Fruit fly (Drosophila melanogaster) Kc167 (cell line): ENCODE data around the gene Best1.

Experiments
- Myc ChIP-seq: fragments of >200 bp; optimal IDR thresholded peaks from 2 replicates; lab custom pipeline; 2017; ENCODE audit warnings: missing external identifiers
- Sin3A ChIP-seq: fragments of >200 bp; optimal IDR thresholded peaks from 2 replicates; lab custom pipeline; 2018; ENCODE audit warnings: missing external identifiers
- h ChIP-seq: fragments of >200 bp; optimal IDR thresholded peaks from 3 replicates; lab custom pipeline; 2018; ENCODE audit warnings: missing external identifiers
- insv ChIP-seq: fragments of >200 bp; optimal IDR thresholded peaks from 3 replicates; lab custom pipeline; 2018; ENCODE audit warnings: missing external identifiers
- psq ChIP-seq: fragments of >200 bp; optimal IDR thresholded peaks from 2 replicates; lab custom pipeline; 2017; ENCODE audit warnings: missing external identifiers
- ttk ChIP-seq: sonication (Bioruptor generic); optimal IDR thresholded peaks from 2 replicates; lab custom pipeline; 2017; ENCODE audit warnings: missing external identifiers

The Best1 gene

DNA sequence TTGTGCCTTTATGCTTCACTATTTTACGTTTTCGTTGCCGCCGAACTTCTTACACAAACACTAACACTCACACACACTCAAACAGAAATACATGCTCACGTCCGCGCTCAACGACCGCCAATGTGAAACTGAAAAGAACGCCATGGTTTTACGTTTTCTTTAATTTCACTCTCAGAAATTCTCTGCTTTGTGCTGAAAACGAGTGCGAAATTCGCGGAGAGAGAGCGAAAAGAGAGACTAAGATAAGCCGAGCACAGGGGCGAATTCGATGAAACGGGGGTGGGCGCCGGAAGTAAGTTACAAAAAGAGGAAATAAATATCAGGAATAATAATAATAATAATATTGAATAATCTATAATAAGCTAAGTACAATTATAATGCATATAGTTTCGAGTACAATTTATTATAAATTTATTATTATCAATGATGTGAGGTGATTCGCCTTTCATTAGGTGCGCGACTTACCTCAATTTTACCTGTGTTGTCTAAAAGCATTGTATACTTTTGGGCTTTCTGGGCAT is at the start of gene Best1:
Gene Best1 (minus strand): TSS at position 132 of the 521 bp plus-strand sequence.
- TF ChIP-seq ttk (lab: Kevin White, UChicago) = no peak
- no peak for TF ChIP-seq insv (lab: Kevin White, UChicago)
- TF ChIP-seq h (lab: Kevin White, UChicago) = no peak
- TF ChIP-seq psq (lab: Kevin White, UChicago) = no peak
- no peak for TF ChIP-seq Sin3A (lab: Kevin White, UChicago)
- TF ChIP-seq Myc (lab: Kevin White, UChicago) = no peak

DNA sequence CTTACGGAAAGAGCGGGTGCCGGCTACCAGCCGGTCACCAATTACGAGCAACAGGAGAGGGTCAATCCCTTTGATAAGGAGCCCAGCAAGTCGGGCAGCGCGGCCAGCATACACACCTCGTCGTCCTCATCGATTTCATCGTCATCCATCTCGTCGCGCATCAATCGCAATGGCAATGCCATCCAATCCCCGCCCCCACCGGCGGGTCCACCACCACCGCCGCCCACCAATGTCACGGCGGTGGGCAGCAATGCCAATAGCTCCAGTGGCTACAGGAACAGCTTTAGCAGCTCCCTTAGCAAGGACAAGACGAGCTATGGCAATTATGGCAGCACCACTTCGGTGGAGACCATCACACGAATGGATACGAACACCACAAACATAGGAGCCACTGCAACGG is 47.7 kb upstream of the Best1 start:
- no peak for TF ChIP-seq insv (lab: Kevin White, UChicago)
- no peak for TF ChIP-seq ttk (lab: Kevin White, UChicago)
- TF ChIP-seq Myc (lab: Kevin White, UChicago) = no peak
- TF ChIP-seq Sin3A (lab: Kevin White, UChicago) = no peak
- TF ChIP-seq psq (lab: Kevin White, UChicago) = no peak
- TF ChIP-seq h (lab: Kevin White, UChicago) = no peak

dm6 chr3R:10213430-10213829 is 43.1 kb upstream of the Best1 start:
- TF ChIP-seq Myc (lab: Kevin White, UChicago) = no peak
- TF ChIP-seq ttk (lab: Kevin White, UChicago) = no peak
- no peak for TF ChIP-seq psq (lab: Kevin White, UChicago)
- TF ChIP-seq h (lab: Kevin White, UChicago) = no peak
- TF ChIP-seq Sin3A (lab: Kevin White, UChicago) = no peak
- no peak for TF ChIP-seq insv (lab: Kevin White, UChicago)

dm6 chr3R:10212799-10213198 is 42.5 kb upstream of the Best1 start, which contains the start of gene Timp:
TSS of gene Timp (minus strand) at chr3R:10213007.
- TF ChIP-seq psq (lab: Kevin White, UChicago) (no peak), insv (lab: Kevin White, UChicago) (no peak), Sin3A (lab: Kevin White, UChicago) (no peak), Myc (lab: Kevin White, UChicago) (no peak), ttk (lab: Kevin White, UChicago) (no peak), h (lab: Kevin White, UChicago) (no peak)

DNA sequence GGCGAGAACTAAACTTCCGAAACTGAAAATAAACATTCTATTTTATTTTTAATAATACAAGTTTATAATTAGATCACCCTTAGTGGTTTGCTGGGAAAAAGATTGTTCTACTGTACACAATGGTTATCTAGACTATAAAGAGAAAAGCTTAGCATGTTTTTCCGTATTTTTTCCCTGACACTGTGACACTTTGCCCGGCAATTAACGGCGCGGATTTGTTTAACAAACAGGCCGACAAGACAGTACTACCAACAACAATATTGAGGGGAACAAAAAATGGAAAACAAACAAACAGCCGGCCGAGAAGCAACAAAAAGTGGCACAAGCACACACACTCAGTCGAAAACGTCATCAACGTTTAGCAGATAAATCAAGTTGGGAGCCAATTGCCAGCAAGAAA is 36.5 kb upstream of the Best1 start:
- TF ChIP-seq psq (lab: Kevin White, UChicago) (no peak), insv (lab: Kevin White, UChicago) (no peak), Sin3A (lab: Kevin White, UChicago) (no peak), ttk (lab: Kevin White, UChicago) (no peak), h (lab: Kevin White, UChicago) (no peak), Myc (lab: Kevin White, UChicago) (no peak)

- TF ChIP-seq psq (lab: Kevin White, UChicago) (no peak), Myc (lab: Kevin White, UChicago) (no peak), Sin3A (lab: Kevin White, UChicago) (no peak), ttk (lab: Kevin White, UChicago) (no peak), insv (lab: Kevin White, UChicago) (no peak), h (lab: Kevin White, UChicago) (no peak)
These were observed 33.3 kb upstream of the Best1 start for dm6 chr3R:10203554-10203953.

DNA sequence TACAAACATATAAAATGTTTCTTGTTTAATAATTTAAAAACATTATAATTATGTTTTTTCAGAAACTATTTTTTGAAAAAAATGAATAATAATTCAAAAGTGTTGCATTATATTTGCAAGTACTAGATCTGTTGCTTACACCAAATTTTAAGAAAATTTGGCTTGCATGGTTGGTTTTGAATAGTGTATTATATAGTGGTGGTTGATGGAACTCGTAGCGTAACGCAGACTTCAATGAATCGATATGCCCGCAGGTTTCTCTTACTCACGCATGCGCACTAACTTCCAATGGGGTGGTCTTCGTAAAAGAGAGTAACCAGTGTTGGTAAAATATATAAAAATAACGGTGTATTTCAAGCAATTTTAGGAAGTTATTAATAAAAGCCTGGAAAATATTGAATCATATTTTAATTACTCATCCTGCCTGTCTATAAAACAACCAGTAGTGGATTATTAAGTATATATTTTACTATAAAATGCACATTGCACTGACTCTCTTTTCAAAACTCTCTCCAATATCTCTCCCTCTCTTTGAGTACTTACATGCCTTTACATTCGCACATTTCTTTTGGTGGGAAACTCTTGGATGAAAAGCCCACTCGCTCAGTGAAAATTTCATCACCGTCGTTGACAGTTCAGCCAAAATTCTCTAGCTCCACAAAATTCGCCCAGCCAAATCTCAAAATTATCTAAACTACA is 19.9 kb upstream of the Best1 start, which contains the start of gene Syn:
Gene Syn (plus strand): TSS at position 606 of the 699 bp plus-strand sequence.
- TF ChIP-seq ttk (lab: Kevin White, UChicago) = no peak
- no peak for TF ChIP-seq h (lab: Kevin White, UChicago)
- TF ChIP-seq insv (lab: Kevin White, UChicago) = no peak
- TF ChIP-seq Myc (lab: Kevin White, UChicago) = no peak
- TF ChIP-seq psq (lab: Kevin White, UChicago) = no peak
- no peak for TF ChIP-seq Sin3A (lab: Kevin White, UChicago)

DNA sequence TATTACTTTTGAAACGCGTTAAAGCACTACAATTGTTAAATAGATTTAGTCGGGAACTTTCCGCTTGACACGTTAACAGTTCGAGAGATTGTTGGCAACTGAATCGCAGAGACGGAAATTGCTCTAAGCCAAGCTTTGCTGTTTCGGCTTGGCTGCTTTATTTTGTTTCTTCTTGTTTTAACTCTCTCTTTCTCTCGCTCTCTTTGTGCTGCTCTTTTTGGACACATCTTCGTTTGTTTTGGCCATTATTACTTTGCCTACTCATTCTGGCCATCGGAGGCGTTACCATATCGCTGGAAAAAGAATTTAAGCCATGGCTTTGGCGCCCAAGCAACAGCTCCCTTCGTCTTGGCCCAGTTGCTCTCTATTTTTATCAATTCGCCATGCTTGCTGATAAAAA is 19.2 kb upstream of the Best1 start, which contains the start of gene CG12814:
Gene CG12814 (minus strand): TSS at position 84 of the 400 bp plus-strand sequence.
- TF ChIP-seq ttk (lab: Kevin White, UChicago) (no peak), h (lab: Kevin White, UChicago) (no peak), insv (lab: Kevin White, UChicago) (no peak), psq (lab: Kevin White, UChicago) (no peak), Myc (lab: Kevin White, UChicago) (no peak), Sin3A (lab: Kevin White, UChicago) (no peak)

- TF ChIP-seq Sin3A (lab: Kevin White, UChicago) (no peak), Myc (lab: Kevin White, UChicago) (no peak), psq (lab: Kevin White, UChicago) (no peak), h (lab: Kevin White, UChicago) (no peak)
These were observed 15.7 kb upstream of the Best1 start for dm6 chr3R:10185986-10186385.

dm6 chr3R:10176927-10177511 is 6.7 kb upstream of the Best1 start:
- TF ChIP-seq ttk (lab: Kevin White, UChicago) (no peak), psq (lab: Kevin White, UChicago) (no peak), Sin3A (lab: Kevin White, UChicago) (no peak), insv (lab: Kevin White, UChicago) (no peak), Myc (lab: Kevin White, UChicago) (no peak), h (lab: Kevin White, UChicago) (no peak)
